Worm (Caenorhabditis elegans) whole organism, mixed stage, embryonic: ENCODE results near the gene nhr-67.

ENCODE experiments used
- ceh-83 ChIP-seq: fragments of 200-800 bp; sonication (Bioruptor generic); optimal IDR thresholded peaks from 2 replicates; lab custom pipeline; 2018; ENCODE audit warnings: mild to moderate bottlenecking, missing genetic modification characterization, missing compliant biosample characterization
- elt-3 ChIP-seq: fragments of 150-350 bp; optimal IDR thresholded peaks from 2 replicates; lab custom pipeline; 2014; ENCODE audit warnings: missing biosample characterization, missing genetic modification characterization
- lin-13 ChIP-seq: fragments of 150-350 bp; optimal IDR thresholded peaks from 2 replicates; lab custom pipeline; 2014; ENCODE audit warnings: missing biosample characterization, missing genetic modification characterization
- nhr-237 ChIP-seq: fragments of 150-350 bp; optimal IDR thresholded peaks from 2 replicates; lab custom pipeline; 2014; ENCODE audit warnings: missing biosample characterization, missing genetic modification characterization
- nhr-76 ChIP-seq: sonication (generic microtip); optimal IDR thresholded peaks from 2 replicates; lab custom pipeline; 2017; ENCODE audit warnings: missing biosample characterization, missing genetic modification characterization
- pha-4 ChIP-seq: fragments of 150-350 bp; optimal IDR thresholded peaks from 2 replicates; lab custom pipeline; 2018; ENCODE audit warnings: missing biosample characterization, missing genetic modification reagents, missing genetic modification characterization
- snpc-4 ChIP-seq: fragments of 150-350 bp; optimal IDR thresholded peaks from 2 replicates; lab custom pipeline; 2014; ENCODE audit warnings: missing biosample characterization, missing genetic modification characterization
- unc-62 ChIP-seq: fragments of 150-350 bp; optimal IDR thresholded peaks from 2 replicates; lab custom pipeline; 2014; ENCODE audit warnings: missing biosample characterization, missing genetic modification reagents, missing genetic modification characterization

DNA sequence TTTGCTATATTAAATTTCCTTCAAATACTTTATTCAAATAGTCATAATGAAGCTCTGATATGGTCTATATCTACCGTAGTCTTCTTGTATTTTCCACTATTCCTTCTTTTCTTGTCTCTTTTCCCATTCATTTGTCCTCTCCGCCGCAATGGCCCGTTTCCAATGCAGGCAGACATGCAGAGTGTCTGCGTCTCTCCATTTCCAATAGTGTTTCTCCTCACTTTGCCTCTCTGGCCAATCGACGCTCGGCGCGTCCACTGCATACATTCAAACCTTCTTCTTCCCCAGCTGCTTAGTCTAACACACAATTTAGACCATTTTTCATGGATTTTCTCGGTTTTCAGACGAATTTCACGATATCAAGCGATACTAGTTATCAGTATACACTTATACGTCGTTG lies 44.3 kb upstream of the nhr-67 start:
- no peak for TF ChIP-seq nhr-76
- TF ChIP-seq unc-62 (GFP tag; lab: Kevin White, UChicago) = no peak
- no peak for TF ChIP-seq ceh-83 (GFP tag; lab: Kevin White, UChicago)
- peak; percentile 38 for TF ChIP-seq lin-13 (tag; lab: Kevin White, UChicago)
- TF ChIP-seq snpc-4 (tag; lab: Kevin White, UChicago) = no peak
- TF ChIP-seq elt-3 (tag; lab: Kevin White, UChicago) = no peak
- no peak for TF ChIP-seq nhr-237 (tag; lab: Kevin White, UChicago)
- peak; percentile 41 for TF ChIP-seq pha-4 (tag; lab: Kevin White, UChicago)
